Fruit fly (Drosophila melanogaster) whole organism, embryonic: ENCODE measurements around the gene Ppm1.

ENCODE experiments used
- BEAF-32 ChIP-seq: fragments of 200-800 bp; sonication (Bioruptor generic); optimal IDR thresholded peaks from 3 replicates; lab custom pipeline; 2017; ENCODE audit warnings: missing biosample characterization, missing genetic modification characterization, mild to moderate bottlenecking, moderate library complexity, missing genetic modification reagents
- C15 ChIP-seq: fragments of 200-800 bp; sonication (Bioruptor generic); IDR thresholded peaks from 3 replicates; pipeline ENCODE4 v1.3.6; 2022; ENCODE audit warnings: missing biosample characterization, missing genetic modification characterization
- CG11247 ChIP-seq: fragments of 200-800 bp; sonication (Bioruptor generic); IDR thresholded peaks from 2 replicates; pipeline ENCODE4 v1.3.6; 2022; ENCODE audit warnings: missing biosample characterization, missing genetic modification characterization
- CG13424 ChIP-seq: fragments of 200-800 bp; sonication (Bioruptor generic); optimal IDR thresholded peaks from 2 replicates; lab custom pipeline; 2019; ENCODE audit warnings: missing biosample characterization, mild to moderate bottlenecking, missing genetic modification characterization, moderate library complexity
- CG14014 ChIP-seq: fragments of 200-800 bp; sonication (Bioruptor generic); IDR thresholded peaks from 2 replicates; pipeline ENCODE4 v1.3.6; 2022; ENCODE audit warnings: missing biosample characterization, missing genetic modification characterization
- CG14965 ChIP-seq: fragments of 200-800 bp; sonication (Bioruptor generic); optimal IDR thresholded peaks from 2 replicates; lab custom pipeline; 2016; ENCODE audit warnings: missing biosample characterization, missing genetic modification characterization, borderline replicate concordance
- CG15073 ChIP-seq: fragments of 200-800 bp; sonication (Bioruptor generic); optimal IDR thresholded peaks from 2 replicates; lab custom pipeline; 2016; ENCODE audit warnings: missing biosample characterization, missing genetic modification characterization
- CG1647 ChIP-seq: fragments of 200-800 bp; sonication (Bioruptor generic); optimal IDR thresholded peaks from 3 replicates; lab custom pipeline; 2016; ENCODE audit warnings: missing biosample characterization, missing genetic modification characterization
- CG16815 ChIP-seq: fragments of 200-800 bp; sonication (Bioruptor generic); optimal IDR thresholded peaks from 3 replicates; lab custom pipeline; 2017; ENCODE audit warnings: missing biosample characterization, mild to moderate bottlenecking, missing genetic modification characterization
- CG18262 ChIP-seq: fragments of 200-800 bp; optimal IDR thresholded peaks from 3 replicates; lab custom pipeline; 2019; ENCODE audit warnings: missing biosample characterization, mild to moderate bottlenecking, missing genetic modification characterization, moderate library complexity
- CG1832 ChIP-seq: fragments of 200-800 bp; sonication (Bioruptor generic); optimal IDR thresholded peaks from 2 replicates; lab custom pipeline; 2017; ENCODE audit warnings: missing biosample characterization, mild to moderate bottlenecking, missing genetic modification characterization, inconsistent platforms
- CG2712 ChIP-seq: fragments of 200-800 bp; optimal IDR thresholded peaks from 3 replicates; lab custom pipeline; 2019; ENCODE audit warnings: missing biosample characterization, mild to moderate bottlenecking, missing genetic modification characterization, moderate library complexity
- CG4282 ChIP-seq: fragments of 200-800 bp; sonication (Bioruptor generic); optimal IDR thresholded peaks from 2 replicates; lab custom pipeline; 2016; ENCODE audit warnings: missing biosample characterization, missing genetic modification characterization
- CG4617 ChIP-seq: fragments of 200-800 bp; sonication (Bioruptor generic); optimal IDR thresholded peaks from 3 replicates; lab custom pipeline; 2016; ENCODE audit warnings: missing biosample characterization, missing genetic modification characterization, borderline replicate concordance
- CG6272 ChIP-seq: fragments of 200-800 bp; sonication (Bioruptor generic); IDR thresholded peaks from 2 replicates; pipeline ENCODE4 v1.3.6; 2022; ENCODE audit warnings: missing biosample characterization, missing genetic modification characterization
- CG6813 ChIP-seq: fragments of 200-800 bp; sonication (Bioruptor generic); optimal IDR thresholded peaks from 2 replicates; lab custom pipeline; 2017; ENCODE audit warnings: missing biosample characterization, missing genetic modification characterization, mild to moderate bottlenecking, moderate library complexity, missing genetic modification reagents
- CG6854 ChIP-seq: fragments of 200-800 bp; sonication (Bioruptor generic); optimal IDR thresholded peaks from 3 replicates; lab custom pipeline; 2017; ENCODE audit warnings: missing biosample characterization, mild to moderate bottlenecking, missing genetic modification characterization
- CG7271 ChIP-seq: fragments of 200-800 bp; sonication (Bioruptor generic); optimal IDR thresholded peaks from 2 replicates; lab custom pipeline; 2018; ENCODE audit warnings: missing biosample characterization, mild to moderate bottlenecking, missing genetic modification characterization, moderate library complexity
- CG8089 ChIP-seq: fragments of 200-800 bp; sonication (Bioruptor generic); optimal IDR thresholded peaks from 3 replicates; lab custom pipeline; 2016; ENCODE audit warnings: missing biosample characterization, missing genetic modification characterization
- Camta ChIP-seq: fragments of 200-800 bp; sonication (Bioruptor generic); optimal IDR thresholded peaks from 2 replicates; lab custom pipeline; 2016; ENCODE audit warnings: missing biosample characterization, missing genetic modification characterization
- Doc3 ChIP-seq: fragments of 200-800 bp; sonication (Bioruptor generic); IDR thresholded peaks from 3 replicates; pipeline ENCODE4 v1.3.6; 2022; ENCODE audit warnings: missing biosample characterization, missing genetic modification characterization; ENCODE audit not compliant: partially characterized antibody
- Fer3 ChIP-seq: fragments of 200-800 bp; sonication (Bioruptor generic); optimal IDR thresholded peaks from 2 replicates; lab custom pipeline; 2018; ENCODE audit warnings: missing biosample characterization, mild to moderate bottlenecking, missing genetic modification characterization, moderate library complexity
- Hr78 ChIP-seq, 2 experiments: fragments of 200-800 bp in 1 of 2; fragments of >200 bp in 1 of 2; sonication (Bioruptor generic) in 1 of 2; optimal IDR thresholded peaks; 2 replicates each; lab custom pipeline; 2017 to 2019; ENCODE audit warnings: missing biosample characterization in 2 of 2, missing genetic modification characterization in 2 of 2, mild to moderate bottlenecking in 1 of 2, moderate library complexity in 1 of 2
- NC2β ChIP-seq: fragments of 200-800 bp; sonication (Bioruptor generic); optimal IDR thresholded peaks from 2 replicates; lab custom pipeline; 2016; ENCODE audit warnings: missing biosample characterization, missing genetic modification characterization
- Neu2 ChIP-seq: fragments of 200-800 bp; sonication (Bioruptor generic); optimal IDR thresholded peaks from 3 replicates; lab custom pipeline; 2016; ENCODE audit warnings: missing biosample characterization, missing genetic modification characterization, borderline replicate concordance
- Optix ChIP-seq: fragments of 200-800 bp; sonication (Bioruptor generic); IDR thresholded peaks from 3 replicates; pipeline ENCODE4 v1.3.6; 2022; ENCODE audit warnings: missing biosample characterization, missing genetic modification characterization
- Ptx1 ChIP-seq: fragments of 200-800 bp; sonication (Bioruptor generic); IDR thresholded peaks from 2 replicates; pipeline ENCODE4 v1.3.6; 2022; ENCODE audit warnings: missing biosample characterization, missing genetic modification characterization
- Sin3A ChIP-seq: fragments of >200 bp; optimal IDR thresholded peaks from 2 replicates; lab custom pipeline; 2018
- Sox100B ChIP-seq: fragments of 200-800 bp; sonication (Bioruptor generic); optimal IDR thresholded peaks from 3 replicates; lab custom pipeline; 2018; ENCODE audit warnings: missing biosample characterization, mild to moderate bottlenecking, missing genetic modification characterization
- Sry-δ ChIP-seq: fragments of 200-800 bp; sonication (Bioruptor generic); optimal IDR thresholded peaks from 2 replicates; lab custom pipeline; 2016; ENCODE audit warnings: missing biosample characterization, missing genetic modification characterization
- Xbp1 ChIP-seq: fragments of 200-800 bp; sonication (Bioruptor generic); optimal IDR thresholded peaks from 3 replicates; lab custom pipeline; 2016; ENCODE audit warnings: missing biosample characterization, mild to moderate bottlenecking, missing genetic modification characterization
- bigmax ChIP-seq: fragments of 200-800 bp; sonication (Bioruptor generic); optimal IDR thresholded peaks from 2 replicates; lab custom pipeline; 2018; ENCODE audit warnings: missing biosample characterization, mild to moderate bottlenecking, missing genetic modification characterization
- dmrt99B ChIP-seq: fragments of 200-800 bp; sonication (Bioruptor generic); optimal IDR thresholded peaks from 2 replicates; lab custom pipeline; 2018; ENCODE audit warnings: missing biosample characterization, mild to moderate bottlenecking, missing genetic modification characterization, moderate library complexity
- en ChIP-seq: fragments of 200-800 bp; sonication (Bioruptor generic); optimal IDR thresholded peaks from 2 replicates; lab custom pipeline; 2016; ENCODE audit warnings: missing biosample characterization, missing genetic modification characterization
- fd64A ChIP-seq: fragments of 200-800 bp; sonication (Bioruptor generic); optimal IDR thresholded peaks from 3 replicates; lab custom pipeline; 2018; ENCODE audit warnings: missing biosample characterization, mild to moderate bottlenecking, missing genetic modification characterization
- inv ChIP-seq: fragments of 200-800 bp; sonication (Bioruptor generic); IDR thresholded peaks from 2 replicates; pipeline ENCODE4 v1.3.6; 2022; ENCODE audit warnings: missing biosample characterization, missing genetic modification characterization; ENCODE audit not compliant: partially characterized antibody
- kni ChIP-seq: fragments of 200-800 bp; sonication (Bioruptor generic); optimal IDR thresholded peaks from 3 replicates; lab custom pipeline; 2017; ENCODE audit warnings: mild to moderate bottlenecking, missing biosample characterization, missing genetic modification reagents, missing genetic modification characterization
- nerfin-2 ChIP-seq: fragments of 200-800 bp; sonication (Bioruptor generic); IDR thresholded peaks from 2 replicates; pipeline ENCODE4 v1.3.6; 2022; ENCODE audit warnings: missing biosample characterization, missing genetic modification characterization; ENCODE audit not compliant: partially characterized antibody
- ro ChIP-seq: fragments of 200-800 bp; sonication (Bioruptor generic); IDR thresholded peaks from 2 replicates; pipeline ENCODE4 v1.3.6; 2022; ENCODE audit warnings: missing biosample characterization, missing genetic modification characterization
- sc ChIP-seq, 3 experiments: fragments of >200 bp in 2 of 3; fragments of 200-800 bp in 1 of 3; sonication (Bioruptor generic) in 1 of 3; optimal IDR thresholded peaks; 2 replicates in 2 of 3; 3 replicates in 1 of 3; lab custom pipeline; 2017; ENCODE audit warnings: mild to moderate bottlenecking in 1 of 3, missing biosample characterization in 1 of 3, missing genetic modification characterization in 1 of 3, missing genetic modification reagents in 1 of 3
- sima ChIP-seq: fragments of 200-800 bp; sonication (Bioruptor generic); optimal IDR thresholded peaks from 2 replicates; lab custom pipeline; 2016; ENCODE audit warnings: missing biosample characterization, missing genetic modification characterization
- sisA ChIP-seq: fragments of 200-800 bp; sonication (Bioruptor generic); IDR thresholded peaks from 2 replicates; pipeline ENCODE4 v1.3.6; 2022; ENCODE audit warnings: missing biosample characterization, missing genetic modification characterization
- sna ChIP-seq: fragments of 200-800 bp; sonication (Bioruptor generic); IDR thresholded peaks from 2 replicates; pipeline ENCODE4 v1.3.6; 2022; ENCODE audit warnings: missing biosample characterization, missing genetic modification characterization; ENCODE audit not compliant: partially characterized antibody
- stwl ChIP-seq: fragments of 200-800 bp; sonication (Bioruptor generic); optimal IDR thresholded peaks from 3 replicates; lab custom pipeline; 2018; ENCODE audit warnings: missing biosample characterization, mild to moderate bottlenecking, missing genetic modification characterization, moderate library complexity
- trh ChIP-seq: fragments of 200-800 bp; sonication (Bioruptor generic); optimal IDR thresholded peaks from 2 replicates; lab custom pipeline; 2016; ENCODE audit warnings: missing biosample characterization, missing genetic modification characterization
- zf30C ChIP-seq: fragments of 200-800 bp; sonication (Bioruptor generic); optimal IDR thresholded peaks from 3 replicates; lab custom pipeline; 2018; ENCODE audit warnings: missing biosample characterization, mild to moderate bottlenecking, missing genetic modification characterization

The Ppm1 gene

DNA sequence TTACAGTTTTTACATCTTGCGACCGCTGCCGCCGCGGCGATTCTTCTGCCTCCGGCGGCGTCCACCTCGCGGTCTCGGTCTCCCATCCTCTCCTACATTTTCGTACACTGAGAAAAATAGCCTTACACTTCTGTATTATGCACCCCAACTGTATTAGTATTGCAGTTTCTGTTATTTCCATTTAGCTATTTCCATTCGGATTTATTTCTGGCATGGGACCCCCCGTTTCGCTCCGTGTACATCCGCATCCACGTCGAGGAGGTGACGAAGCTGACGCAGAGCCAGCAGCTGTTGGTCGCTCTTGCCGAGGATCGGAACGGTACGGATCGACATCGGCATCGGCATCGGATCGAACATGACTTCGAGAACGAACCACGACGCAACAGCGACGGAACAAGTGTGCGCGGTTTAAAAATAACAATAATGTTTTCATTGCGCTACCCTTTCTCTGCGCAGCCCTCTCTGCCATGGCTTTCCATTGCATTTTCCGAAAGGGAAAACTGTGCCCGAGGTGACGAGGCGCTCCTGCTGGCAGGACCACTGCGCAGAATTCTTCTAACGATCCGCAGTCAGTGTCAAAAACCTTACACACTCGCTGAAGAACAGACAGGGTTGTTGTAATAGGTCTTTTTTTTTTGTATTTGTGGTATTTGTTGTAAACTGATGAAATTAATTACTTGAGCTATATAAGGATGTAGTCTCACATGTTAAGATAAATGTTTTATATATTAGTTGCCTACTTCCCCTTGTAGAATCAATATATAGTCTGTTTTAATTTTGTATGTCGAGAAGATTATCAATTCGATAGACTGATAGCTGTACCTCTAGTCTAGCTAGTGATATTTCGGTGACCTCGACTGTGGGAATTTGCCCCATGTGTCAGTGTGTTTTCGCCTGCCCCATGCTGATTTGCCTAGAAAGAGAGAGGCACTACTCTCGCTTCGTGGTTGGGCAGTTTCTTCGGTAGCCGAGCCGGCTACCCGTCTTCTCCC is 8.4 kb downstream of the Ppm1 start (continued):
- no peak for TF ChIP-seq sc (optimal IDR thresholded peaks at IDR 0.05; lab: Kevin White, UChicago)
- TF ChIP-seq sc (GFP tag; optimal IDR thresholded peaks at IDR 0.05; lab: Kevin White, UChicago), result peak; percentile 62
- peak; percentile 93 for TF ChIP-seq CG2712 (tag; lab: Kevin White, UChicago)
- TF ChIP-seq CG4282 (GFP tag; lab: Kevin White, UChicago), result peak; percentile 87
- TF ChIP-seq CG11247, result peak; percentile 89
- peak; percentile 87 for TF ChIP-seq CG18262 (tag; lab: Kevin White, UChicago)
- peak; percentile 85 for TF ChIP-seq CG8089
- peak; percentile 93 for TF ChIP-seq CG14014 (GFP tag; lab: Robert Waterston, UW)
- TF ChIP-seq fd64A (GFP tag; lab: Kevin White, UChicago), result peak; percentile 77
- TF ChIP-seq CG6813 (GFP tag; lab: Kevin White, UChicago), result peak; percentile 90
- TF ChIP-seq CG13424, result peak; percentile 91
- no peak for TF ChIP-seq Doc3
- peak; percentile 22 for TF ChIP-seq CG15073 (GFP tag; lab: Kevin White, UChicago)
- TF ChIP-seq Camta (GFP tag; lab: Kevin White, UChicago), result peak; percentile 86
- peak; percentile 93 for TF ChIP-seq Xbp1 (GFP tag; lab: Kevin White, UChicago)
- peak; percentile 70 for TF ChIP-seq trh
- TF ChIP-seq sna (GFP tag; lab: Robert Waterston, UW), result no peak
- no peak for TF ChIP-seq Sox100B (GFP tag; lab: Kevin White, UChicago)
- peak; percentile 24 for TF ChIP-seq CG1832 (GFP tag; lab: Kevin White, UChicago)
- peak; percentile 83 for TF ChIP-seq CG6272 (GFP tag; lab: Robert Waterston, UW)
- peak; percentile 91 for TF ChIP-seq CG16815
- peak; percentile 69 for TF ChIP-seq kni (GFP tag; lab: Kevin White, UChicago)
- peak; percentile 55 for TF ChIP-seq Sry-δ
- no peak for TF ChIP-seq nerfin-2 (GFP tag; lab: Robert Waterston, UW)
- peak; percentile 63; the same call in 2 of the 3 replicates for TF ChIP-seq C15 (GFP tag; lab: Robert Waterston, UW)
- peak in 1 of 2 experiments; percentile 51 for TF ChIP-seq Hr78 (GFP tag; optimal IDR thresholded peaks at IDR 0.05; lab: Kevin White, UChicago)
- peak; percentile 93 for TF ChIP-seq sisA
- TF ChIP-seq Ptx1, result peak; percentile 93
- TF ChIP-seq CG4617 (GFP tag; lab: Kevin White, UChicago), result peak; percentile 62
- no peak for TF ChIP-seq Sin3A (lab: Kevin White, UChicago)
- TF ChIP-seq sima (GFP tag; lab: Kevin White, UChicago), result peak; percentile 74
- TF ChIP-seq NC2β (GFP tag; lab: Kevin White, UChicago), result peak; percentile 87
- TF ChIP-seq Neu2 (GFP tag; lab: Kevin White, UChicago), result peak; percentile 71
- peak; percentile 88 for TF ChIP-seq dmrt99B (tag; lab: Kevin White, UChicago)
- TF ChIP-seq Fer3 (tag; lab: Kevin White, UChicago), result peak; percentile 86
- no peak for TF ChIP-seq BEAF-32 (GFP tag; lab: Kevin White, UChicago)
- peak; percentile 87 for TF ChIP-seq en (GFP tag; lab: Kevin White, UChicago)
- peak; percentile 98 for TF ChIP-seq zf30C (GFP tag; lab: Kevin White, UChicago)
- no peak for TF ChIP-seq CG7271 (tag; lab: Kevin White, UChicago)
- peak; percentile 88 for TF ChIP-seq Optix
- peak; percentile 48 for TF ChIP-seq CG14965
- no peak for TF ChIP-seq bigmax (GFP tag; lab: Kevin White, UChicago)
- peak; percentile 78 for TF ChIP-seq CG6854 (GFP tag; lab: Kevin White, UChicago)
- TF ChIP-seq stwl (tag; lab: Kevin White, UChicago), result peak; percentile 28
- TF ChIP-seq CG1647 (GFP tag; lab: Kevin White, UChicago), result peak; percentile 88
- TF ChIP-seq ro (GFP tag; lab: Robert Waterston, UW), result peak; percentile 79
- no peak for TF ChIP-seq inv (GFP tag; lab: Robert Waterston, UW)
